Fruit fly (Drosophila melanogaster): ENCODE measurements around the gene CG13123.

- TF ChIP-seq ttk (optimal IDR thresholded peaks at IDR 0.05) (no peak), insv (optimal IDR thresholded peaks at IDR 0.05) (no peak), psq (optimal IDR thresholded peaks at IDR 0.05) (no peak), Myc (optimal IDR thresholded peaks at IDR 0.05) (no peak)
These were observed 43.2 kb downstream of the CG13123 start, which contains the start of gene Cyp4e3 for dm6 chr2L:9749745-9750144.

Data from Kc167 (cell line).